Worm (Caenorhabditis elegans) whole organism, late embryonic: ENCODE measurements around the gene F42A9.3.
A peak's percentile ranks its signal among the peaks of the same experiment; 100 is the strongest.

Source experiments
- C08G9.2 ChIP-seq: sonication (generic microtip); optimal IDR thresholded peaks from 2 replicates; lab custom pipeline; 2016; ENCODE audit warnings: mild to moderate bottlenecking, missing genetic modification characterization, moderate library complexity, missing compliant biosample characterization
- C38D4.7 ChIP-seq: fragments of 200-800 bp; sonication (Bioruptor generic); optimal IDR thresholded peaks from 2 replicates; lab custom pipeline; 2018; ENCODE audit warnings: mild to moderate bottlenecking, missing genetic modification characterization, moderate library complexity, missing compliant biosample characterization
- F13H6.1 ChIP-seq: sonication (generic microtip); optimal IDR thresholded peaks from 2 replicates; lab custom pipeline; 2016; ENCODE audit warnings: missing genetic modification characterization, missing compliant biosample characterization
- K09A11.1 ChIP-seq: sonication (generic microtip); optimal IDR thresholded peaks from 2 replicates; lab custom pipeline; 2017; ENCODE audit warnings: antibody characterized with exemption, mild to moderate bottlenecking, missing genetic modification characterization, missing compliant biosample characterization; ENCODE audit not compliant: insufficient read depth
- Y22D7AL.16 ChIP-seq: sonication (generic microtip); optimal IDR thresholded peaks from 2 replicates; lab custom pipeline; 2016; ENCODE audit warnings: missing genetic modification characterization, missing compliant biosample characterization
- ahr-1 ChIP-seq: sonication (generic microtip); optimal IDR thresholded peaks from 2 replicates; lab custom pipeline; 2016; ENCODE audit warnings: missing genetic modification characterization, missing compliant biosample characterization
- ceh-14 ChIP-seq: sonication (generic microtip); optimal IDR thresholded peaks from 2 replicates; lab custom pipeline; 2016; ENCODE audit warnings: missing genotype, missing genetic modification characterization, missing compliant biosample characterization
- ceh-19 ChIP-seq: fragments of 200-800 bp; sonication (Bioruptor generic); optimal IDR thresholded peaks from 2 replicates; lab custom pipeline; 2018; ENCODE audit warnings: mild to moderate bottlenecking, missing genetic modification characterization, missing compliant biosample characterization
- ceh-22 ChIP-seq: sonication (generic microtip); optimal IDR thresholded peaks from 2 replicates; lab custom pipeline; 2017; ENCODE audit warnings: missing biosample characterization, missing genetic modification characterization
- ceh-24 ChIP-seq: sonication (generic microtip); optimal IDR thresholded peaks from 2 replicates; lab custom pipeline; 2016; ENCODE audit warnings: mild to moderate bottlenecking, missing genetic modification characterization, missing compliant biosample characterization
- ceh-31 ChIP-seq: sonication (generic microtip); optimal IDR thresholded peaks from 2 replicates; lab custom pipeline; 2016; ENCODE audit warnings: missing genetic modification characterization, missing compliant biosample characterization
- ceh-34 ChIP-seq: sonication (generic microtip); optimal IDR thresholded peaks from 2 replicates; lab custom pipeline; 2016; ENCODE audit warnings: mild to moderate bottlenecking, missing genetic modification characterization, missing compliant biosample characterization
- ceh-6 ChIP-seq: fragments of 200-800 bp; sonication (Bioruptor generic); optimal IDR thresholded peaks from 2 replicates; lab custom pipeline; 2018; ENCODE audit warnings: mild to moderate bottlenecking, missing genetic modification characterization, missing compliant biosample characterization
- ceh-9 ChIP-seq: sonication (generic microtip); optimal IDR thresholded peaks from 2 replicates; lab custom pipeline; 2016; ENCODE audit warnings: mild to moderate bottlenecking, missing genetic modification characterization, inconsistent platforms, missing compliant biosample characterization
- elt-2 ChIP-seq: sonication (generic microtip); optimal IDR thresholded peaks from 2 replicates; lab custom pipeline; 2016; ENCODE audit warnings: missing genetic modification reagents, missing genetic modification characterization, missing compliant biosample characterization
- eyg-1 ChIP-seq: sonication (generic microtip); optimal IDR thresholded peaks from 2 replicates; lab custom pipeline; 2016; ENCODE audit warnings: missing genotype, missing genetic modification characterization, missing compliant biosample characterization
- fkh-10 ChIP-seq: fragments of 150-350 bp; optimal IDR thresholded peaks from 2 replicates; lab custom pipeline; 2014; ENCODE audit warnings: missing biosample characterization, missing genetic modification reagents, missing genetic modification characterization
- fkh-6 ChIP-seq: sonication (generic microtip); optimal IDR thresholded peaks from 2 replicates; lab custom pipeline; 2016; ENCODE audit warnings: missing genetic modification characterization, missing compliant biosample characterization
- hlh-15 ChIP-seq: sonication (generic microtip); optimal IDR thresholded peaks from 2 replicates; lab custom pipeline; 2016; ENCODE audit warnings: missing genetic modification characterization, missing compliant biosample characterization
- hlh-30 ChIP-seq: sonication (generic microtip); optimal IDR thresholded peaks from 2 replicates; lab custom pipeline; 2017; ENCODE audit warnings: antibody characterized with exemption, missing genetic modification characterization, missing compliant biosample characterization; ENCODE audit not compliant: insufficient read depth
- hlh-6 ChIP-seq: sonication (generic microtip); optimal IDR thresholded peaks from 2 replicates; lab custom pipeline; 2016; ENCODE audit warnings: missing genotype, missing genetic modification characterization, missing compliant biosample characterization
- lim-6 ChIP-seq: sonication (generic microtip); optimal IDR thresholded peaks from 2 replicates; lab custom pipeline; 2016; ENCODE audit warnings: missing genetic modification characterization, missing compliant biosample characterization
- lin-11 ChIP-seq: fragments of 200-800 bp; sonication (Bioruptor generic); optimal IDR thresholded peaks from 2 replicates; lab custom pipeline; 2018; ENCODE audit warnings: mild to moderate bottlenecking, missing genetic modification characterization, missing compliant biosample characterization
- mec-3 ChIP-seq: sonication (generic microtip); optimal IDR thresholded peaks from 2 replicates; lab custom pipeline; 2016; ENCODE audit warnings: borderline replicate concordance, missing genetic modification characterization, missing compliant biosample characterization
- nfya-1 ChIP-seq: sonication (generic microtip); optimal IDR thresholded peaks from 2 replicates; lab custom pipeline; 2017; ENCODE audit warnings: missing genetic modification characterization, mild to moderate bottlenecking, missing compliant biosample characterization, antibody characterized with exemption, moderate library complexity
- pag-3 ChIP-seq: sonication (generic microtip); optimal IDR thresholded peaks from 2 replicates; lab custom pipeline; 2016; ENCODE audit warnings: missing compliant biosample characterization, missing genetic modification characterization, borderline replicate concordance
- pqm-1 ChIP-seq: sonication (generic microtip); optimal IDR thresholded peaks from 2 replicates; lab custom pipeline; 2016; ENCODE audit warnings: missing genetic modification characterization, missing compliant biosample characterization
- tbx-2 ChIP-seq: sonication (generic microtip); optimal IDR thresholded peaks from 2 replicates; lab custom pipeline; 2016; ENCODE audit warnings: missing genetic modification characterization, missing compliant biosample characterization
- tbx-7 ChIP-seq: sonication (generic microtip); optimal IDR thresholded peaks from 2 replicates; lab custom pipeline; 2016; ENCODE audit warnings: missing genotype, missing genetic modification characterization, missing compliant biosample characterization
- unc-3 ChIP-seq, 2 experiments: fragments of 200-800 bp in 1 of 2; sonication (Bioruptor generic) in 1 of 2; sonication (generic microtip) in 1 of 2; conservative IDR thresholded peaks in 1 of 2; optimal IDR thresholded peaks in 1 of 2; 2 replicates each; pipeline versions ENCODE4 v1.3.6 to Lab custom; 2016 to 2022; ENCODE audit warnings: missing compliant biosample characterization in 2 of 2, missing genetic modification characterization in 2 of 2, missing genetic modification reagents in 1 of 2
- unc-55 ChIP-seq: sonication (generic microtip); optimal IDR thresholded peaks from 2 replicates; lab custom pipeline; 2017; ENCODE audit warnings: missing biosample characterization, missing genetic modification reagents, missing genetic modification characterization
- unc-86 ChIP-seq: sonication (generic microtip); optimal IDR thresholded peaks from 2 replicates; lab custom pipeline; 2016; ENCODE audit warnings: missing genetic modification characterization, missing compliant biosample characterization
- ztf-16 ChIP-seq: sonication (generic microtip); optimal IDR thresholded peaks from 2 replicates; lab custom pipeline; 2017; ENCODE audit warnings: missing genetic modification characterization, missing compliant biosample characterization

Gene F42A9.3

DNA sequence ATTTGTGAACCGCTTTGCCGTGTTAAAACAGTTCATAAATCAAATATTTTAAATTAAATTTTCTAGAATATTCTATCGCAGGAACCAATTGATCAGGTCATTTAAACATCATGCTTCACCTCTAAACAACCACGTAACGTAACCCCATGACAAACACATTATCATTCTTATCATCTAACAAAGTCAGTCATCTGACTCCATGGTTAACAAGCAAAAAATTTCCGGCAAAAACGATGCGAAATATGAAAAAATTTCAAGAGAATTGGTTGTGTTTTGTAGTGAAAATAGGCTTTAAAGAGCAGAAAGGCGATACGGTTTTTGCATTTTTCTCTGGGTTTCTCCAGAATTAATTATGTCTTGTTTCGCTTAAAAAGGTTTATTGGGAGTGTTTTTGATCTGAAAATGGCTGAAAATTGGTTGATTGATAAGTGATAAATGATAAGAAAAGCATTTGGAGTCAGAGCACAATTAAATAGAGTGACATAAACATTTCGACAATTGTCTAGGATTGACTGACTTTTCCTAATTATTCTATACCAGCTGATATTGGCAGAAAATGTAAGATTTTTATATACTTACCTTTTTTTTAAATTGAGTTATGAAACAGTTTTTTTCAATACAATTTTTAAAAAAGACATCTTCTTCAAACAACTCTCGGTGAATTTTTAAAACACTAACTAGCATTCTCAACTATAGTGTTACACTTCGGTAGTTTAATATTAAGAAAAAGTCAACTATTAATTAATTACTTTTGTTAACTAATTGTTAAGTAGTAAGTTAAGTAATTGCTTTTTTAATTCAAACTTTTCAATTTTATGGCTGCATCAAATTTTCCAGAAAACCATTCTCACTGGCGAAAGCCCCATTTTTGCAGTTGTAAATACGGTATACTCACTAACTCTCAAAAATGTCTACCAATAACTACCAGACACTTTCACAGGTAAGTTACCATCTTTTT, 31.7 kb upstream of the F42A9.3 start, which contains the start of gene catp-7:
TSS of gene catp-7 (plus strand) at position 908 of the 958 bp plus-strand sequence.
- no peak for TF ChIP-seq tbx-7 (tag; lab: Kevin White, UChicago)
- no peak for TF ChIP-seq unc-3 (GFP tag; conservative IDR thresholded peaks at IDR 0.05; lab: Robert Waterston, UW)
- TF ChIP-seq unc-3 (tag; optimal IDR thresholded peaks at IDR 0.05; lab: Kevin White, UChicago): no peak
- TF ChIP-seq pqm-1 (tag; lab: Kevin White, UChicago): peak; percentile 18
- peak; percentile 22 for TF ChIP-seq elt-2
- TF ChIP-seq, all 69 proteins: peak for 2

DNA sequence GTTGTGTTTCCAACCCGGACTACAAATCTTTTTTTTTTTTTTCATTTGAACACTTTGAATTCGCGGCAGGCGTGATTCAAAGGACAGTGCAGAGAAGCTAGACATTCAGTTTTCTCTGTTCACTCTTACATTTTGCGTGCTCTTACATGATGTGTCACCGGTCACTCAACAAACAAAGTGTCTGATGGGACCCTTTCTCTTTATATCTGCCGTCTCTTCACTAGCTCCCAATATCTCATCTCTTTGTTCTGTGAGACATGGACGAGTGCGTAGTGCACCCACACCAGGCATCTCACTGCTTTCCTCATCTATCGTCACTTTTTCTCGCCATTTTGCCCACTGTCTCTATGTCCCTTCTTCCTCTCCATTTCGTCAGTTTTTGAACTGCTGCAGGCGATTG, 30.0 kb upstream of the F42A9.3 start:
- TF ChIP-seq tbx-2 (tag; lab: Kevin White, UChicago) (peak; percentile 3), nfya-1 (peak; percentile 29), F13H6.1 (tag; lab: Kevin White, UChicago) (peak; percentile 17), unc-55 (GFP tag; lab: Kevin White, UChicago) (peak; percentile 80), ceh-31 (peak; percentile 5), pag-3 (no peak), ceh-14 (tag; lab: Kevin White, UChicago) (peak; percentile 35), fkh-10 (GFP tag; lab: Kevin White, UChicago) (no peak)
- TF ChIP-seq, all 69 proteins: peak for 6

DNA sequence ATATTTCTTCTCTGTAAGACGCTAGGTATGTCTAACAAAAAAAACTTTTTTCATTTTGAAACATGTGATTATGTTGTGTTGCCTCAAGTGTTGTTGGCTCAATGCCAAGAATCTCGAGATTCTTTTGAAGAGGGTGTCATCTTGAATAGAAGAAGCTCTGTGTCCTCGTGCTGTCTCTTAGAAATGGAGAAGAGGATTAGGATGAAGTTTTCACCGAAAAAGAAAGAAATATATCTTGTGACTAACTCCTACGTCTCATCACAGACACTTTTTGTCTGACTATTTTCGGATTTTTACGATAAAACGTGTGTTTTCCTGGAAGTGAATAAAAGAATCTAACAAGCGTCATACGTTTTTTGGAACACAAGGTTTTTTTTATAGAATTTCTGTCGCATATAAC, 29.5 kb upstream of the F42A9.3 start:
- TF ChIP-seq lim-6: no peak
- no peak for TF ChIP-seq ceh-6 (GFP tag; lab: Kevin White, UChicago)
- no peak for TF ChIP-seq tbx-7 (tag; lab: Kevin White, UChicago)
- TF ChIP-seq C08G9.2 (tag; lab: Kevin White, UChicago): no peak
- TF ChIP-seq fkh-6: no peak
- TF ChIP-seq ceh-34 (tag; lab: Kevin White, UChicago): no peak
- TF ChIP-seq C38D4.7 (GFP tag; lab: Kevin White, UChicago): no peak
- no peak for TF ChIP-seq hlh-15 (tag; lab: Kevin White, UChicago)
- no peak for TF ChIP-seq lin-11 (tag; lab: Kevin White, UChicago)
- no peak for TF ChIP-seq ceh-24 (tag; lab: Kevin White, UChicago)
- TF ChIP-seq Y22D7AL.16: no peak
- TF ChIP-seq K09A11.1 (tag; lab: Kevin White, UChicago): no peak
- TF ChIP-seq F13H6.1 (tag; lab: Kevin White, UChicago): no peak
- TF ChIP-seq ceh-31: no peak
- no peak for TF ChIP-seq ztf-16
- no peak for TF ChIP-seq hlh-6

ce11 chrIV:8595317-8595716, 21.7 kb upstream of the F42A9.3 start, which contains the start of gene Y59H11AR.3:
Gene Y59H11AR.3 (minus strand): TSS chrIV:8595417.
- TF ChIP-seq unc-55 (GFP tag; lab: Kevin White, UChicago) (no peak), hlh-30 (tag; lab: Kevin White, UChicago) (no peak), unc-86 (tag; lab: Kevin White, UChicago) (no peak), lim-6 (no peak), ceh-9 (tag; lab: Kevin White, UChicago) (no peak), eyg-1 (no peak), F13H6.1 (tag; lab: Kevin White, UChicago) (no peak), ceh-19 (GFP tag; lab: Kevin White, UChicago) (no peak), ahr-1 (tag; lab: Kevin White, UChicago) (no peak), ceh-22 (tag; lab: Kevin White, UChicago) (no peak), mec-3 (no peak)
